Worm (Caenorhabditis elegans) whole organism, L4 larva: ENCODE results near the gene Y15E3A.3.

Experiments used
- F10B5.3 ChIP-seq: sonication (generic microtip); optimal IDR thresholded peaks from 2 replicates; lab custom pipeline; 2016; ENCODE audit warnings: mild to moderate bottlenecking, missing genetic modification characterization, missing compliant biosample characterization
- R02D3.7 ChIP-seq: fragments of 150-350 bp; sonication (generic microtip); optimal IDR thresholded peaks from 3 replicates; lab custom pipeline; 2014; ENCODE audit warnings: missing biosample characterization, missing genetic modification characterization
- T20F7.1 ChIP-seq: fragments of 200-800 bp; sonication (Bioruptor generic); optimal IDR thresholded peaks from 2 replicates; lab custom pipeline; 2018; ENCODE audit warnings: mild to moderate bottlenecking, missing genetic modification characterization, missing compliant biosample characterization
- T26A8.4 ChIP-seq: fragments of 200-800 bp; sonication (Bioruptor generic); IDR thresholded peaks from 2 replicates; pipeline ENCODE4 v1.3.6; 2022; ENCODE audit warnings: missing genetic modification characterization, missing compliant biosample characterization
- Y105C5A.15 ChIP-seq: fragments of 200-800 bp; sonication (Bioruptor generic); IDR thresholded peaks from 2 replicates; pipeline ENCODE4 v1.3.6; 2022; ENCODE audit warnings: missing genetic modification characterization, missing compliant biosample characterization
- Y48G9A.11 ChIP-seq: fragments of 200-800 bp; sonication (Bioruptor generic); IDR thresholded peaks from 2 replicates; pipeline ENCODE4 v1.3.6; 2022; ENCODE audit warnings: missing genetic modification reagents, missing genetic modification characterization, missing compliant biosample characterization
- Y75B8A.6 ChIP-seq: fragments of 200-800 bp; sonication (Bioruptor generic); IDR thresholded peaks from 2 replicates; pipeline ENCODE4 v1.3.6; 2022; ENCODE audit warnings: missing genetic modification reagents, missing genetic modification characterization, missing compliant biosample characterization
- aly-2 ChIP-seq: sonication (generic microtip); optimal IDR thresholded peaks from 2 replicates; lab custom pipeline; 2018; ENCODE audit warnings: missing biosample characterization, missing genetic modification characterization
- ama-1 ChIP-seq: fragments of 150-350 bp; optimal IDR thresholded peaks from 2 replicates; lab custom pipeline; 2014; ENCODE audit warnings: inconsistent platforms, mixed read lengths
- arid-1 ChIP-seq: fragments of 200-800 bp; sonication (Bioruptor generic); conservative IDR thresholded peaks from 2 replicates; pipeline ENCODE4 v1.3.6; 2022; ENCODE audit warnings: missing genetic modification reagents, missing genetic modification characterization, missing compliant biosample characterization
- attf-4 ChIP-seq: sonication (generic microtip); optimal IDR thresholded peaks from 3 replicates; lab custom pipeline; 2017; ENCODE audit warnings: missing biosample characterization, missing genetic modification characterization
- ceh-20 ChIP-seq: fragments of 200-800 bp; sonication (Bioruptor generic); IDR thresholded peaks from 2 replicates; pipeline ENCODE4 v1.3.6; 2022; ENCODE audit warnings: missing genetic modification reagents, missing genetic modification characterization, missing compliant biosample characterization
- ceh-28 ChIP-seq: fragments of 150-350 bp; optimal IDR thresholded peaks from 2 replicates; lab custom pipeline; 2014; ENCODE audit warnings: missing biosample characterization, missing genetic modification reagents, missing genetic modification characterization
- ceh-44 ChIP-seq: fragments of 200-800 bp; sonication (Bioruptor generic); IDR thresholded peaks from 2 replicates; pipeline ENCODE4 v1.3.6; 2022; ENCODE audit warnings: missing genetic modification reagents, missing genetic modification characterization, missing compliant biosample characterization
- ceh-82 ChIP-seq: sonication (generic microtip); optimal IDR thresholded peaks from 2 replicates; lab custom pipeline; 2017; ENCODE audit warnings: missing biosample characterization, missing genetic modification characterization
- ces-1 ChIP-seq: fragments of 150-350 bp; sonication (generic microtip); optimal IDR thresholded peaks from 4 replicates; lab custom pipeline; 2014; ENCODE audit warnings: missing biosample characterization, missing genetic modification reagents, missing genetic modification characterization
- cey-2 ChIP-seq: sonication (generic microtip); optimal IDR thresholded peaks from 3 replicates; lab custom pipeline; 2017; ENCODE audit warnings: missing genetic modification characterization, mild to moderate bottlenecking, missing compliant biosample characterization, antibody characterized with exemption, borderline replicate concordance; ENCODE audit not compliant: insufficient read depth
- ctbp-1 ChIP-seq: fragments of 200-800 bp; sonication (Bioruptor generic); IDR thresholded peaks from 2 replicates; pipeline ENCODE4 v1.3.6; 2022; ENCODE audit warnings: missing genetic modification reagents, missing genetic modification characterization, missing compliant biosample characterization
- daf-12 ChIP-seq: fragments of 150-350 bp; optimal IDR thresholded peaks from 2 replicates; lab custom pipeline; 2014; ENCODE audit warnings: missing biosample characterization, missing genetic modification reagents, missing genetic modification characterization
- dmd-9 ChIP-seq: fragments of 200-800 bp; sonication (Bioruptor generic); IDR thresholded peaks from 2 replicates; pipeline ENCODE4 v1.3.6; 2022; ENCODE audit warnings: missing genetic modification reagents, missing genetic modification characterization, missing compliant biosample characterization
- dpl-1 ChIP-seq: fragments of 150-350 bp; optimal IDR thresholded peaks from 2 replicates; lab custom pipeline; 2014; ENCODE audit warnings: missing biosample characterization, missing genetic modification reagents, missing genetic modification characterization
- egl-27 ChIP-seq: sonication (generic microtip); optimal IDR thresholded peaks from 3 replicates; lab custom pipeline; 2017; ENCODE audit warnings: missing biosample characterization, missing genetic modification reagents, missing genetic modification characterization
- gei-8 ChIP-seq: fragments of 200-800 bp; sonication (Bioruptor generic); optimal IDR thresholded peaks from 2 replicates; lab custom pipeline; 2018; ENCODE audit warnings: mild to moderate bottlenecking, missing genetic modification characterization, missing compliant biosample characterization
- hlh-11 ChIP-seq: fragments of 200-800 bp; sonication (Bioruptor generic); optimal IDR thresholded peaks from 2 replicates; lab custom pipeline; 2018; ENCODE audit warnings: mild to moderate bottlenecking, missing genetic modification characterization, missing compliant biosample characterization
- hmg-1.1 ChIP-seq: fragments of 200-800 bp; sonication (Bioruptor generic); IDR thresholded peaks from 2 replicates; pipeline ENCODE4 v1.3.6; 2022; ENCODE audit warnings: missing genetic modification reagents, missing genetic modification characterization, missing compliant biosample characterization
- lim-7 ChIP-seq: fragments of 200-800 bp; sonication (Bioruptor generic); IDR thresholded peaks from 2 replicates; pipeline ENCODE4 v1.3.6; 2022; ENCODE audit warnings: missing genetic modification characterization, missing compliant biosample characterization
- lin-15B ChIP-seq: fragments of 150-350 bp; sonication (generic microtip); optimal IDR thresholded peaks from 3 replicates; lab custom pipeline; 2014; ENCODE audit warnings: missing biosample characterization, missing genetic modification characterization
- lin-29 ChIP-seq: fragments of 200-800 bp; sonication (Bioruptor generic); IDR thresholded peaks from 2 replicates; pipeline ENCODE4 v1.3.6; 2022; ENCODE audit warnings: missing genetic modification reagents, missing genetic modification characterization, missing compliant biosample characterization
- lin-39 ChIP-seq: fragments of 150-350 bp; optimal IDR thresholded peaks from 2 replicates; lab custom pipeline; 2014; ENCODE audit warnings: missing biosample characterization, missing genetic modification reagents, missing genetic modification characterization
- madf-5 ChIP-seq, 2 experiments: fragments of 200-800 bp; sonication (Bioruptor generic); IDR thresholded peaks; 2 replicates each; pipeline ENCODE4 v1.3.6; 2022; ENCODE audit warnings: missing compliant biosample characterization in 2 of 2, missing genetic modification characterization in 2 of 2
- madf-9 ChIP-seq: fragments of 200-800 bp; sonication (Bioruptor generic); conservative IDR thresholded peaks from 2 replicates; pipeline ENCODE4 v1.3.6; 2022; ENCODE audit warnings: missing genetic modification reagents, missing genetic modification characterization, missing compliant biosample characterization
- mdt-29 ChIP-seq: fragments of 200-800 bp; sonication (Bioruptor generic); IDR thresholded peaks from 2 replicates; pipeline ENCODE4 v1.3.6; 2022; ENCODE audit warnings: missing genetic modification reagents, missing genetic modification characterization, missing compliant biosample characterization
- mep-1 ChIP-seq: fragments of 150-350 bp; sonication (generic microtip); optimal IDR thresholded peaks from 3 replicates; lab custom pipeline; 2014; ENCODE audit warnings: missing biosample characterization, missing genetic modification characterization
- mxl-2 ChIP-seq: fragments of 200-800 bp; sonication (Bioruptor generic); conservative IDR thresholded peaks from 2 replicates; pipeline ENCODE4 v1.3.6; 2022; ENCODE audit warnings: missing genetic modification reagents, missing genetic modification characterization, missing compliant biosample characterization
- mxl-3 ChIP-seq: fragments of 200-800 bp; sonication (Bioruptor generic); optimal IDR thresholded peaks from 2 replicates; lab custom pipeline; 2018; ENCODE audit warnings: mild to moderate bottlenecking, missing genetic modification characterization, missing compliant biosample characterization
- nhr-237 ChIP-seq: sonication (generic microtip); optimal IDR thresholded peaks from 2 replicates; lab custom pipeline; 2017; ENCODE audit warnings: missing biosample characterization, missing genetic modification characterization
- nhr-25 ChIP-seq: sonication (generic microtip); optimal IDR thresholded peaks from 2 replicates; lab custom pipeline; 2017; ENCODE audit warnings: missing genetic modification characterization, mild to moderate bottlenecking, missing compliant biosample characterization, antibody characterized with exemption, moderate library complexity, borderline replicate concordance; ENCODE audit not compliant: insufficient read depth
- nhr-41 ChIP-seq: fragments of 200-800 bp; sonication (Bioruptor generic); IDR thresholded peaks from 2 replicates; pipeline ENCODE4 v1.3.6; 2022; ENCODE audit warnings: missing genetic modification reagents, missing genetic modification characterization, missing compliant biosample characterization
- nhr-48 ChIP-seq: sonication (generic microtip); optimal IDR thresholded peaks from 2 replicates; lab custom pipeline; 2016; ENCODE audit warnings: mild to moderate bottlenecking, missing genetic modification characterization, missing compliant biosample characterization
- php-3 ChIP-seq: fragments of 200-800 bp; sonication (Bioruptor generic); IDR thresholded peaks from 2 replicates; pipeline ENCODE4 v1.3.6; 2022; ENCODE audit warnings: missing genetic modification reagents, missing genetic modification characterization, missing compliant biosample characterization
- saeg-2 ChIP-seq: fragments of 200-800 bp; sonication (Bioruptor generic); IDR thresholded peaks from 2 replicates; pipeline ENCODE4 v1.3.6; 2022; ENCODE audit warnings: missing genetic modification reagents, missing genetic modification characterization, missing compliant biosample characterization
- set-16 ChIP-seq: fragments of 200-800 bp; sonication (Bioruptor generic); IDR thresholded peaks from 2 replicates; pipeline ENCODE4 v1.3.6; 2022; ENCODE audit warnings: missing genetic modification reagents, missing genetic modification characterization, missing compliant biosample characterization
- skn-1 ChIP-seq: fragments of 150-350 bp; optimal IDR thresholded peaks from 2 replicates; lab custom pipeline; 2014; ENCODE audit warnings: missing biosample characterization, missing genetic modification characterization
- spr-1 ChIP-seq: sonication (generic microtip); optimal IDR thresholded peaks from 2 replicates; lab custom pipeline; 2016; ENCODE audit warnings: mild to moderate bottlenecking, missing genetic modification characterization, missing compliant biosample characterization
- tag-97 ChIP-seq: fragments of 200-800 bp; sonication (Bioruptor generic); IDR thresholded peaks from 2 replicates; pipeline ENCODE4 v1.3.6; 2022; ENCODE audit warnings: missing genetic modification characterization, missing compliant biosample characterization
- unc-130 ChIP-seq: sonication (generic microtip); optimal IDR thresholded peaks from 2 replicates; lab custom pipeline; 2016; ENCODE audit warnings: missing genetic modification reagents, missing genetic modification characterization, missing compliant biosample characterization
- unc-39 ChIP-seq: sonication (generic microtip); optimal IDR thresholded peaks from 2 replicates; lab custom pipeline; 2017; ENCODE audit warnings: missing biosample characterization, missing genetic modification characterization
- unc-62 ChIP-seq, 3 experiments: fragments of 150-350 bp in 1 of 3; sonication (generic microtip); optimal IDR thresholded peaks in 2 of 3; peaks in 1 of 3; 1 replicate in 1 of 3; 2 replicates in 2 of 3; lab custom pipeline; 2014 to 2017; ENCODE audit warnings: missing biosample characterization in 3 of 3, missing genetic modification characterization in 3 of 3, missing genetic modification reagents in 3 of 3, missing genotype in 1 of 3
- zfp-3 ChIP-seq: fragments of 200-800 bp; sonication (Bioruptor generic); conservative IDR thresholded peaks from 2 replicates; pipeline ENCODE4 v1.3.6; 2022; ENCODE audit warnings: missing genetic modification reagents, missing genetic modification characterization, missing compliant biosample characterization
- zip-11 ChIP-seq: fragments of 200-800 bp; sonication (Bioruptor generic); IDR thresholded peaks from 2 replicates; pipeline ENCODE4 v1.3.6; 2022; ENCODE audit warnings: missing genetic modification characterization, missing compliant biosample characterization
- ztf-11 ChIP-seq: fragments of 150-350 bp; optimal IDR thresholded peaks from 2 replicates; lab custom pipeline; 2014; ENCODE audit warnings: missing biosample characterization, missing genetic modification characterization
- ztf-7 ChIP-seq: fragments of 150-350 bp; optimal IDR thresholded peaks from 2 replicates; lab custom pipeline; 2014; ENCODE audit warnings: missing biosample characterization, missing genetic modification characterization

Gene Y15E3A.3

DNA sequence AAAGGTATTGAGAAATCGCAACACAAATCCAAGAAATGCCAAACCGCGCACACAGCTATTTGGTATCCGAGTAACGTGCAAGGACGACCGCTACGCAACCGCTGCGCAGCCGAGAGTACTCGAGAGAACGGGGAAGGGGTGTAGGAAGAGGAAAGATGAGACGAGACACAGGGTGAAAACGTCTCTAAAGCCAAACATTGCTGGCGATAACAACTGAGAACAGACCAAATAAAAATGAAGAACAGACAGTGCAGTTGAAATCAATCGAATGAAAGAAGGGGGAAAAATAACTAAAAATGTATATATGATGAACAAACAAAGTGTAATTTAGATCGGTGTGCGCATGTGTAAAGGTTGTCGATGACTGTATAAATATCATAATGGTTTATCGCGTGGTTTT lies 44.4 kb downstream of the Y15E3A.3 start (continued):
- TF ChIP-seq Y75B8A.6 (GFP tag; lab: Robert Waterston, UW) (no peak), lim-7 (no peak), lin-15B (tag; lab: Kevin White, UChicago) (no peak), R02D3.7 (tag; lab: Kevin White, UChicago) (no peak), ctbp-1 (no peak), set-16 (GFP tag; lab: Robert Waterston, UW) (no peak), gei-8 (GFP tag; lab: Kevin White, UChicago) (no peak), madf-9 (GFP tag; lab: Robert Waterston, UW) (no peak), unc-39 (no peak), zfp-3 (GFP tag; lab: Robert Waterston, UW) (no peak), skn-1 (no peak), hlh-11 (tag; lab: Kevin White, UChicago) (peak; percentile 61), arid-1 (GFP tag; lab: Robert Waterston, UW) (no peak), Y48G9A.11 (GFP tag; lab: Robert Waterston, UW) (no peak), Y105C5A.15 (GFP tag; lab: Robert Waterston, UW) (no peak), ztf-11 (tag; lab: Kevin White, UChicago) (no peak), ces-1 (no peak), php-3 (GFP tag; lab: Robert Waterston, UW) (no peak), T20F7.1 (GFP tag; lab: Kevin White, UChicago) (no peak), ztf-7 (peak; percentile 39), lin-39 (tag; lab: Kevin White, UChicago) (no peak), nhr-41 (GFP tag; lab: Robert Waterston, UW) (no peak), nhr-48 (tag; lab: Kevin White, UChicago) (no peak), dpl-1 (no peak), ceh-28 (tag; lab: Kevin White, UChicago) (no peak), hmg-1.1 (0 out of 2 replicates have a peak, but pooled peaks have one; percentile 25), T26A8.4 (GFP tag; lab: Robert Waterston, UW) (no peak), attf-4 (tag; lab: Kevin White, UChicago) (no peak), dmd-9 (GFP tag; lab: Robert Waterston, UW) (no peak), unc-130 (no peak), mep-1 (tag; lab: Kevin White, UChicago) (peak; percentile 61), mxl-3 (GFP tag; lab: Kevin White, UChicago) (peak; percentile 42), mxl-2 (GFP tag; lab: Robert Waterston, UW) (no peak), lin-29 (GFP tag; lab: Robert Waterston, UW) (no peak), F10B5.3 (no peak), ama-1 (lab: Kevin White, UChicago) (no peak), unc-62 (GFP tag; optimal IDR thresholded peaks at IDR 0.05 in 1 of 2; lab: Kevin White, UChicago) (peak in 1 of 2 experiments; percentile 97), unc-62 (tag; optimal IDR thresholded peaks at IDR 0.05; lab: Kevin White, UChicago) (no peak), ceh-44 (no peak), daf-12 (tag; lab: Kevin White, UChicago) (no peak), nhr-237 (tag; lab: Kevin White, UChicago) (no peak), egl-27 (tag; lab: Kevin White, UChicago) (no peak), ceh-82 (tag; lab: Kevin White, UChicago) (no peak), saeg-2 (no peak), cey-2 (tag; lab: Kevin White, UChicago) (no peak), zip-11 (GFP tag; lab: Robert Waterston, UW) (no peak), aly-2 (tag; lab: Kevin White, UChicago) (no peak), spr-1 (tag; lab: Kevin White, UChicago) (no peak), nhr-25 (peak; percentile 1), ceh-20 (GFP tag; lab: Robert Waterston, UW) (no peak), madf-5 (GFP tag; IDR thresholded peaks at IDR 0.05; lab: Robert Waterston, UW) (no peak), mdt-29 (no peak), tag-97 (GFP tag; lab: Robert Waterston, UW) (no peak)
